Fruit fly (Drosophila melanogaster): Measurements from ENCODE around the gene Dys.

The Dys gene

dm6 chr3R:19460409-19461217 lies at the start of gene Dys:
Dys (plus strand) TSS chr3R:19461085.
- TF ChIP-seq Myc (optimal IDR thresholded peaks at IDR 0.05) (no peak), insv (optimal IDR thresholded peaks at IDR 0.05) (no peak), psq (optimal IDR thresholded peaks at IDR 0.05) (no peak), ttk (optimal IDR thresholded peaks at IDR 0.05) (no peak), h (optimal IDR thresholded peaks at IDR 0.05) (no peak), Sin3A (optimal IDR thresholded peaks at IDR 0.05) (no peak)

dm6 chr3R:19411371-19411770 lies 49.5 kb upstream of the Dys start:
- TF ChIP-seq ttk (optimal IDR thresholded peaks at IDR 0.05) (no peak), Myc (optimal IDR thresholded peaks at IDR 0.05) (no peak), insv (optimal IDR thresholded peaks at IDR 0.05) (no peak), h (optimal IDR thresholded peaks at IDR 0.05) (no peak), Sin3A (optimal IDR thresholded peaks at IDR 0.05) (no peak), psq (optimal IDR thresholded peaks at IDR 0.05) (no peak)

- TF ChIP-seq h (optimal IDR thresholded peaks at IDR 0.05), result no peak
- no peak for TF ChIP-seq Myc (optimal IDR thresholded peaks at IDR 0.05)
- no peak for TF ChIP-seq insv (optimal IDR thresholded peaks at IDR 0.05)
- TF ChIP-seq psq (optimal IDR thresholded peaks at IDR 0.05), result no peak
- TF ChIP-seq ttk (optimal IDR thresholded peaks at IDR 0.05), result no peak
- TF ChIP-seq Sin3A (optimal IDR thresholded peaks at IDR 0.05), result no peak
Measured at dm6 chr3R:19412434-19412833, 48.5 kb upstream of the Dys start, which contains the start of gene CG31221. CG31221 (plus strand) TSS chr3R:19412689.

- TF ChIP-seq Myc (optimal IDR thresholded peaks at IDR 0.05) (no peak), psq (optimal IDR thresholded peaks at IDR 0.05) (no peak), h (optimal IDR thresholded peaks at IDR 0.05) (no peak), insv (optimal IDR thresholded peaks at IDR 0.05) (no peak), Sin3A (optimal IDR thresholded peaks at IDR 0.05) (no peak), ttk (optimal IDR thresholded peaks at IDR 0.05) (no peak)
Measured at dm6 chr3R:19425099-19425498, 35.8 kb upstream of the Dys start, which contains the start of gene CG3517. CG3517 (minus strand) TSS chr3R:19425199.

- no peak for TF ChIP-seq h (optimal IDR thresholded peaks at IDR 0.05)
- TF ChIP-seq insv (optimal IDR thresholded peaks at IDR 0.05), result no peak
- no peak for TF ChIP-seq psq (optimal IDR thresholded peaks at IDR 0.05)
- no peak for TF ChIP-seq ttk (optimal IDR thresholded peaks at IDR 0.05)
- no peak for TF ChIP-seq Sin3A (optimal IDR thresholded peaks at IDR 0.05)
- no peak for TF ChIP-seq Myc (optimal IDR thresholded peaks at IDR 0.05)
Measured at dm6 chr3R:19461218-19461526, 287 bp downstream of the Dys start.

- no peak for TF ChIP-seq insv (optimal IDR thresholded peaks at IDR 0.05)
- TF ChIP-seq Myc (optimal IDR thresholded peaks at IDR 0.05), result no peak
- TF ChIP-seq h (optimal IDR thresholded peaks at IDR 0.05), result no peak
- TF ChIP-seq ttk (optimal IDR thresholded peaks at IDR 0.05), result no peak
- no peak for TF ChIP-seq Sin3A (optimal IDR thresholded peaks at IDR 0.05)
- TF ChIP-seq psq (optimal IDR thresholded peaks at IDR 0.05), result no peak
Measured at dm6 chr3R:19463016-19463664, 2.3 kb downstream of the Dys start, which contains the start of gene Scsalpha2. Scsalpha2 (minus strand) TSS chr3R:19463066.

- TF ChIP-seq h (optimal IDR thresholded peaks at IDR 0.05) (no peak), ttk (optimal IDR thresholded peaks at IDR 0.05) (no peak), psq (optimal IDR thresholded peaks at IDR 0.05) (no peak), insv (optimal IDR thresholded peaks at IDR 0.05) (no peak), Myc (optimal IDR thresholded peaks at IDR 0.05) (no peak), Sin3A (optimal IDR thresholded peaks at IDR 0.05) (no peak)
Measured at dm6 chr3R:19463874-19464549, 3.1 kb downstream of the Dys start.

- TF ChIP-seq insv (optimal IDR thresholded peaks at IDR 0.05), result no peak
- TF ChIP-seq Sin3A (optimal IDR thresholded peaks at IDR 0.05), result no peak
- no peak for TF ChIP-seq h (optimal IDR thresholded peaks at IDR 0.05)
- no peak for TF ChIP-seq Myc (optimal IDR thresholded peaks at IDR 0.05)
- no peak for TF ChIP-seq ttk (optimal IDR thresholded peaks at IDR 0.05)
- no peak for TF ChIP-seq psq (optimal IDR thresholded peaks at IDR 0.05)
Measured at dm6 chr3R:19465286-19465685, 4.4 kb downstream of the Dys start.

dm6 chr3R:19467464-19467863 lies 6.6 kb downstream of the Dys start:
- TF ChIP-seq h (optimal IDR thresholded peaks at IDR 0.05) (no peak), Myc (optimal IDR thresholded peaks at IDR 0.05) (no peak), Sin3A (optimal IDR thresholded peaks at IDR 0.05) (no peak), ttk (optimal IDR thresholded peaks at IDR 0.05) (no peak), psq (optimal IDR thresholded peaks at IDR 0.05) (no peak), insv (optimal IDR thresholded peaks at IDR 0.05) (no peak)

dm6 chr3R:19470607-19471006 lies 9.7 kb downstream of the Dys start:
- TF ChIP-seq insv (optimal IDR thresholded peaks at IDR 0.05) (no peak), Myc (optimal IDR thresholded peaks at IDR 0.05) (no peak), psq (optimal IDR thresholded peaks at IDR 0.05) (no peak), ttk (optimal IDR thresholded peaks at IDR 0.05) (no peak), Sin3A (optimal IDR thresholded peaks at IDR 0.05) (no peak), h (optimal IDR thresholded peaks at IDR 0.05) (no peak)

- TF ChIP-seq Sin3A (optimal IDR thresholded peaks at IDR 0.05) (no peak), psq (optimal IDR thresholded peaks at IDR 0.05) (no peak), h (optimal IDR thresholded peaks at IDR 0.05) (no peak), insv (optimal IDR thresholded peaks at IDR 0.05) (no peak), ttk (optimal IDR thresholded peaks at IDR 0.05) (no peak), Myc (optimal IDR thresholded peaks at IDR 0.05) (no peak)
Measured at dm6 chr3R:19472218-19472617, 11.3 kb downstream of the Dys start.

- TF ChIP-seq h (optimal IDR thresholded peaks at IDR 0.05) (no peak), Sin3A (optimal IDR thresholded peaks at IDR 0.05) (no peak), insv (optimal IDR thresholded peaks at IDR 0.05) (no peak), ttk (optimal IDR thresholded peaks at IDR 0.05) (no peak), Myc (optimal IDR thresholded peaks at IDR 0.05) (no peak), psq (optimal IDR thresholded peaks at IDR 0.05) (no peak)
Measured at dm6 chr3R:19474128-19474527, 13.2 kb downstream of the Dys start.
